Worm (Caenorhabditis elegans): ENCODE results near the gene ZK856.7.

DNA sequence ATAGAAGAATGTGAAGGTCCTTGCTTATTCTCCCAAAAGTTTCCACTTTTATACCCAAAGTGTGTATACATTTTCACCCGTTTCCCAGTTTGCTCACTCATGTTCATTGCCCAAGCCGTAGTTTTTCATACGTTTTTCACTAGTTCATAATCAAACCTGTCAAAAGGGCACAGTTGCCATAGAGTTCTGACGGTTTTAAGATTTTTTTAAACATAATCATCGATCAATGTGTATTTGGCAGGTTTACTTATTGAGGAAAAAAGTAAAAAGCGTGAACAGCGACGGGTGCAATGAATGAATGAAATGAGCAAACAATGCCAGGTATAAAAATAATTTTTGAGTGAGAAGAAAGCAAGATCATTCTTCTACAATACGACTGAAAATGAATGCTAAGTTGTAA lies 19.4 kb downstream of the ZK856.7 start, which contains the start of the genes fipr-5 and fipr-9:
- TF ChIP-seq aly-2 (tag; optimal IDR thresholded peaks at IDR 0.05) = no peak
- no peak for TF ChIP-seq nhr-43 (tag; optimal IDR thresholded peaks at IDR 0.05; ENCODE audit: poor library complexity, severe bottlenecking)
- TF ChIP-seq egl-27 (tag; optimal IDR thresholded peaks at IDR 0.05) = no peak
- no peak for TF ChIP-seq pha-4 (tag; optimal IDR thresholded peaks at IDR 0.05)
- no peak for TF ChIP-seq ZK546.5 (tag; optimal IDR thresholded peaks at IDR 0.05)
- TF ChIP-seq pqm-1 (tag; optimal IDR thresholded peaks at IDR 0.05) = no peak
- no peak for TF ChIP-seq nhr-23 (tag; optimal IDR thresholded peaks at IDR 0.05)
- no peak for TF ChIP-seq snpc-4 (tag; optimal IDR thresholded peaks at IDR 0.05)
